Worm (Caenorhabditis elegans) whole organism, L2 larva: Measurements from ENCODE around the gene mltn-6.

Experiments
- R02D3.7 ChIP-seq: fragments of 150-350 bp; optimal IDR thresholded peaks from 2 replicates; lab custom pipeline; 2014; ENCODE audit warnings: missing biosample characterization, missing genetic modification characterization
- elt-1 ChIP-seq: fragments of 150-350 bp; optimal IDR thresholded peaks from 2 replicates; lab custom pipeline; 2014; ENCODE audit warnings: missing biosample characterization, missing genetic modification characterization
- elt-3 ChIP-seq: sonication (generic microtip); optimal IDR thresholded peaks from 2 replicates; lab custom pipeline; 2017; ENCODE audit warnings: missing biosample characterization, missing genetic modification characterization
- fos-1 ChIP-seq: fragments of 150-350 bp; optimal IDR thresholded peaks from 2 replicates; lab custom pipeline; 2014; ENCODE audit warnings: missing biosample characterization, missing genetic modification characterization
- lin-39 ChIP-seq: fragments of 150-350 bp; optimal IDR thresholded peaks from 2 replicates; lab custom pipeline; 2014; ENCODE audit warnings: missing biosample characterization, missing genetic modification reagents, missing genetic modification characterization
- lsy-2 ChIP-seq, 2 experiments: fragments of 150-350 bp in 1 of 2; sonication (generic microtip) in 1 of 2; optimal IDR thresholded peaks; 2 replicates each; lab custom pipeline; 2014 to 2017; ENCODE audit warnings: missing biosample characterization in 2 of 2, missing genetic modification characterization in 2 of 2
- nhr-77 ChIP-seq: fragments of 150-350 bp; optimal IDR thresholded peaks from 2 replicates; lab custom pipeline; 2014; ENCODE audit warnings: missing biosample characterization, missing genetic modification characterization
- ztf-1 ChIP-seq: fragments of 200-800 bp; sonication (Bioruptor generic); conservative IDR thresholded peaks from 2 replicates; pipeline ENCODE4 v1.3.6; 2022; ENCODE audit warnings: missing genetic modification characterization, missing compliant biosample characterization
- ztf-11 ChIP-seq: sonication (generic microtip); optimal IDR thresholded peaks from 2 replicates; lab custom pipeline; 2017; ENCODE audit warnings: missing biosample characterization, missing genetic modification characterization

ce11 chrV:412820-413219 lies 48.1 kb downstream of the mltn-6 start:
- TF ChIP-seq ztf-11 (tag; lab: Kevin White, UChicago) (no peak), fos-1 (tag; lab: Kevin White, UChicago) (no peak), nhr-77 (tag; lab: Kevin White, UChicago) (no peak), elt-3 (no peak), elt-1 (tag; lab: Kevin White, UChicago) (no peak), R02D3.7 (tag; lab: Kevin White, UChicago) (no peak), lsy-2 (tag; optimal IDR thresholded peaks at IDR 0.05; lab: Kevin White, UChicago) (no peak), ztf-1 (GFP tag; lab: Robert Waterston, UW) (no peak), lin-39 (tag; lab: Kevin White, UChicago) (no peak)
